Worm (Caenorhabditis elegans) whole organism, midembryonic: Measurements from ENCODE around the gene C44C10.12.

ENCODE experiments used
- T22C8.4 ChIP-seq: fragments of 200-800 bp; sonication (Bioruptor generic); IDR thresholded peaks from 2 replicates; pipeline ENCODE4 v1.3.6; 2022; ENCODE audit warnings: missing genetic modification characterization, missing compliant biosample characterization
- cog-1 ChIP-seq: sonication (generic microtip); optimal IDR thresholded peaks from 2 replicates; lab custom pipeline; 2016; ENCODE audit warnings: missing genetic modification characterization, missing compliant biosample characterization
- flt-1 ChIP-seq: fragments of 200-800 bp; sonication (Bioruptor generic); IDR thresholded peaks from 2 replicates; pipeline ENCODE4 v1.3.6; 2022; ENCODE audit warnings: missing genetic modification characterization, missing compliant biosample characterization
- klf-2 ChIP-seq: fragments of 200-800 bp; sonication (Bioruptor generic); conservative IDR thresholded peaks from 2 replicates; pipeline ENCODE4 v1.3.6; 2022; ENCODE audit warnings: missing genetic modification reagents, missing genetic modification characterization, missing compliant biosample characterization
- med-1 ChIP-seq: sonication (generic microtip); optimal IDR thresholded peaks from 2 replicates; lab custom pipeline; 2017; ENCODE audit warnings: missing genetic modification characterization, mild to moderate bottlenecking, missing compliant biosample characterization, antibody characterized with exemption, missing genetic modification reagents; ENCODE audit not compliant: insufficient read depth
- ref-1 ChIP-seq: fragments of 200-800 bp; sonication (Bioruptor generic); conservative IDR thresholded peaks from 2 replicates; pipeline ENCODE4 v1.3.6; 2022; ENCODE audit warnings: missing genetic modification reagents, missing genetic modification characterization, missing compliant biosample characterization
- tab-1 ChIP-seq: fragments of 200-800 bp; sonication (Bioruptor generic); IDR thresholded peaks from 2 replicates; pipeline ENCODE4 v1.3.6; 2022; ENCODE audit warnings: missing genetic modification characterization, missing compliant biosample characterization
- ztf-23 ChIP-seq: fragments of 200-800 bp; sonication (Bioruptor generic); IDR thresholded peaks from 2 replicates; pipeline ENCODE4 v1.3.6; 2022; ENCODE audit warnings: missing genetic modification reagents, missing genetic modification characterization, missing compliant biosample characterization
- ztf-29 ChIP-seq: fragments of 200-800 bp; sonication (Bioruptor generic); IDR thresholded peaks from 2 replicates; pipeline ENCODE4 v1.3.6; 2022; ENCODE audit warnings: missing genetic modification reagents, missing genetic modification characterization, missing compliant biosample characterization

DNA sequence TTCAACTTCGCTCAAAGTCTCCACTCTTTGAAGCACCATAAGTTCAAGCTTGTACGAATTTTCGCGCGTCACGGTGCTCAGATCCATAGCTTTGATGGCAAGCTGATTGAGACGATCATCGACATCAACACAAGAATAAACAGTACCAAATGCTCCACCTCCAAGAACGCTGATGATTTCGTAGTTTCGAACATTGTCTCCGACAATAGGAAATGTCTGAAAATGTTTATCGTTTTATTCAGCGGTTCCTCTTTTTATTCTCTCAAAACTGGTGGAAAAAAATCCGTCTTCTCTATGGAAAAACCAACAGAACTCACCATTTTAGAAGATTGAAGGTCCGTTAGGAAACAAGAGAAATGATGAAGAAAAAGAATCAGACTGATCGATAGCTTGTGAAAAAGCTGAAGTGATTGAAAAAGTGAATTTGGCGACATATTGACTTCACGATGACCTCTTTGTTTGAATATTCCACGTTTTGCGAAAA is 8.9 kb upstream of the C44C10.12 start, which contains the start of gene C44C10.7:
- TF ChIP-seq ref-1 (GFP tag; lab: Robert Waterston, UW): no peak
- no peak for TF ChIP-seq tab-1 (GFP tag; lab: Robert Waterston, UW)
- TF ChIP-seq flt-1 (GFP tag; lab: Robert Waterston, UW): no peak
- no peak for TF ChIP-seq klf-2 (GFP tag; lab: Robert Waterston, UW)
- TF ChIP-seq med-1 (GFP tag; lab: Kevin White, UChicago): no peak
- TF ChIP-seq T22C8.4 (GFP tag; lab: Robert Waterston, UW): no peak
- no peak for TF ChIP-seq cog-1 (tag; lab: Kevin White, UChicago)
- no peak for TF ChIP-seq ztf-23 (GFP tag; lab: Robert Waterston, UW)
- TF ChIP-seq ztf-29 (GFP tag; lab: Robert Waterston, UW): no peak
